Worm (Caenorhabditis elegans) whole organism, late embryonic: ENCODE data around the gene clec-60.

Experiments
- C38D4.7 ChIP-seq: fragments of 200-800 bp; sonication (Bioruptor generic); optimal IDR thresholded peaks from 2 replicates; lab custom pipeline; 2018; ENCODE audit warnings: mild to moderate bottlenecking, missing genetic modification characterization, moderate library complexity, missing compliant biosample characterization
- K02D7.2 ChIP-seq: sonication (generic microtip); optimal IDR thresholded peaks from 2 replicates; lab custom pipeline; 2017; ENCODE audit warnings: mild to moderate bottlenecking, missing genetic modification characterization, missing compliant biosample characterization
- K09A11.1 ChIP-seq: sonication (generic microtip); optimal IDR thresholded peaks from 2 replicates; lab custom pipeline; 2017; ENCODE audit warnings: antibody characterized with exemption, mild to moderate bottlenecking, missing genetic modification characterization, missing compliant biosample characterization; ENCODE audit not compliant: insufficient read depth
- T23F11.4 ChIP-seq: fragments of 200-800 bp; sonication (Bioruptor generic); optimal IDR thresholded peaks from 2 replicates; lab custom pipeline; 2018; ENCODE audit warnings: mild to moderate bottlenecking, missing genetic modification characterization, missing compliant biosample characterization
- ceh-18 ChIP-seq: sonication (generic microtip); optimal IDR thresholded peaks from 2 replicates; lab custom pipeline; 2016; ENCODE audit warnings: missing genetic modification characterization, missing compliant biosample characterization
- ceh-19 ChIP-seq: fragments of 200-800 bp; sonication (Bioruptor generic); optimal IDR thresholded peaks from 2 replicates; lab custom pipeline; 2018; ENCODE audit warnings: mild to moderate bottlenecking, missing genetic modification characterization, missing compliant biosample characterization
- ceh-22 ChIP-seq: sonication (generic microtip); optimal IDR thresholded peaks from 2 replicates; lab custom pipeline; 2017; ENCODE audit warnings: missing biosample characterization, missing genetic modification characterization
- ceh-24 ChIP-seq: sonication (generic microtip); optimal IDR thresholded peaks from 2 replicates; lab custom pipeline; 2016; ENCODE audit warnings: mild to moderate bottlenecking, missing genetic modification characterization, missing compliant biosample characterization
- ceh-48 ChIP-seq: sonication (generic microtip); optimal IDR thresholded peaks from 2 replicates; lab custom pipeline; 2016; ENCODE audit warnings: missing genetic modification characterization, inconsistent platforms, missing compliant biosample characterization
- dmd-4 ChIP-seq: sonication (generic microtip); optimal IDR thresholded peaks from 2 replicates; lab custom pipeline; 2016; ENCODE audit warnings: borderline replicate concordance, missing genetic modification characterization, missing compliant biosample characterization
- dve-1 ChIP-seq: sonication (generic microtip); optimal IDR thresholded peaks from 2 replicates; lab custom pipeline; 2017; ENCODE audit warnings: antibody characterized with exemption, mild to moderate bottlenecking, missing genetic modification characterization, missing compliant biosample characterization
- elt-2 ChIP-seq: sonication (generic microtip); optimal IDR thresholded peaks from 2 replicates; lab custom pipeline; 2016; ENCODE audit warnings: missing genetic modification reagents, missing genetic modification characterization, missing compliant biosample characterization
- ets-4 ChIP-seq: sonication (generic microtip); optimal IDR thresholded peaks from 2 replicates; lab custom pipeline; 2016; ENCODE audit warnings: missing genetic modification characterization, missing compliant biosample characterization
- fkh-10 ChIP-seq: fragments of 150-350 bp; optimal IDR thresholded peaks from 2 replicates; lab custom pipeline; 2014; ENCODE audit warnings: missing biosample characterization, missing genetic modification reagents, missing genetic modification characterization
- hlh-13 ChIP-seq: fragments of 200-800 bp; sonication (Bioruptor generic); optimal IDR thresholded peaks from 2 replicates; lab custom pipeline; 2018; ENCODE audit warnings: mild to moderate bottlenecking, missing genetic modification characterization, missing compliant biosample characterization
- hlh-15 ChIP-seq: sonication (generic microtip); optimal IDR thresholded peaks from 2 replicates; lab custom pipeline; 2016; ENCODE audit warnings: missing genetic modification characterization, missing compliant biosample characterization
- hlh-30 ChIP-seq: sonication (generic microtip); optimal IDR thresholded peaks from 2 replicates; lab custom pipeline; 2017; ENCODE audit warnings: antibody characterized with exemption, missing genetic modification characterization, missing compliant biosample characterization; ENCODE audit not compliant: insufficient read depth
- lim-6 ChIP-seq: sonication (generic microtip); optimal IDR thresholded peaks from 2 replicates; lab custom pipeline; 2016; ENCODE audit warnings: missing genetic modification characterization, missing compliant biosample characterization
- mec-3 ChIP-seq: sonication (generic microtip); optimal IDR thresholded peaks from 2 replicates; lab custom pipeline; 2016; ENCODE audit warnings: borderline replicate concordance, missing genetic modification characterization, missing compliant biosample characterization
- nfya-1 ChIP-seq: sonication (generic microtip); optimal IDR thresholded peaks from 2 replicates; lab custom pipeline; 2017; ENCODE audit warnings: missing genetic modification characterization, mild to moderate bottlenecking, missing compliant biosample characterization, antibody characterized with exemption, moderate library complexity
- nhr-11 ChIP-seq: fragments of 150-350 bp; optimal IDR thresholded peaks from 2 replicates; lab custom pipeline; 2014; ENCODE audit warnings: missing biosample characterization, missing genetic modification characterization
- pag-3 ChIP-seq: sonication (generic microtip); optimal IDR thresholded peaks from 2 replicates; lab custom pipeline; 2016; ENCODE audit warnings: missing compliant biosample characterization, missing genetic modification characterization, borderline replicate concordance
- pat-9 ChIP-seq: fragments of 200-800 bp; sonication (Bioruptor generic); optimal IDR thresholded peaks from 2 replicates; lab custom pipeline; 2018; ENCODE audit warnings: mild to moderate bottlenecking, missing genetic modification characterization, moderate library complexity, missing compliant biosample characterization
- pha-4 ChIP-seq: fragments of 150-350 bp; optimal IDR thresholded peaks from 2 replicates; lab custom pipeline; 2018; ENCODE audit warnings: missing biosample characterization, missing genetic modification reagents, missing genetic modification characterization
- pros-1 ChIP-seq: fragments of 150-350 bp; optimal IDR thresholded peaks from 2 replicates; lab custom pipeline; 2014; ENCODE audit warnings: missing biosample characterization, missing genetic modification reagents, missing genetic modification characterization
- ref-2 ChIP-seq: sonication (generic microtip); optimal IDR thresholded peaks from 2 replicates; lab custom pipeline; 2016; ENCODE audit warnings: missing genetic modification characterization, missing compliant biosample characterization
- rnt-1 ChIP-seq: sonication (generic microtip); optimal IDR thresholded peaks from 2 replicates; lab custom pipeline; 2016; ENCODE audit warnings: missing genetic modification characterization, missing compliant biosample characterization
- sox-2 ChIP-seq: fragments of 200-800 bp; sonication (Bioruptor generic); IDR thresholded peaks from 2 replicates; pipeline ENCODE4 v1.3.6; 2022; ENCODE audit warnings: missing genetic modification reagents, missing genetic modification characterization, missing compliant biosample characterization
- sox-4 ChIP-seq: sonication (generic microtip); optimal IDR thresholded peaks from 2 replicates; lab custom pipeline; 2017; ENCODE audit warnings: mild to moderate bottlenecking, missing genetic modification characterization, inconsistent platforms, missing compliant biosample characterization
- tbx-2 ChIP-seq: sonication (generic microtip); optimal IDR thresholded peaks from 2 replicates; lab custom pipeline; 2016; ENCODE audit warnings: missing genetic modification characterization, missing compliant biosample characterization
- unc-3 ChIP-seq, 2 experiments: fragments of 200-800 bp in 1 of 2; sonication (Bioruptor generic) in 1 of 2; sonication (generic microtip) in 1 of 2; conservative IDR thresholded peaks in 1 of 2; optimal IDR thresholded peaks in 1 of 2; 2 replicates each; pipeline versions ENCODE4 v1.3.6 to Lab custom; 2016 to 2022; ENCODE audit warnings: missing compliant biosample characterization in 2 of 2, missing genetic modification characterization in 2 of 2, missing genetic modification reagents in 1 of 2
- zip-5 ChIP-seq: sonication (generic microtip); optimal IDR thresholded peaks from 2 replicates; lab custom pipeline; 2016; ENCODE audit warnings: missing genetic modification characterization, missing compliant biosample characterization

Gene clec-60

ce11 chrII:10519017-10519416 is 37.3 kb upstream of the clec-60 start, which contains the start of gene F59B10.4:
Gene F59B10.4 (minus strand): TSS chrII:10519117.
- TF ChIP-seq ceh-19, result no peak
- no peak for TF ChIP-seq ceh-18 (tag; lab: Kevin White, UChicago)
- TF ChIP-seq K09A11.1 (tag; lab: Kevin White, UChicago), result no peak
- TF ChIP-seq tbx-2 (tag; lab: Kevin White, UChicago), result no peak
- TF ChIP-seq dve-1 (tag; lab: Kevin White, UChicago), result no peak
- no peak for TF ChIP-seq lim-6 (tag; lab: Kevin White, UChicago)

- TF ChIP-seq ceh-24 (tag; lab: Kevin White, UChicago), result no peak
- TF ChIP-seq, all 69 proteins: peak for 0
Measured at ce11 chrII:10516375-10516774, 34.7 kb upstream of the clec-60 start.

- TF ChIP-seq lim-6 (tag; lab: Kevin White, UChicago) (no peak), hlh-15 (tag; lab: Kevin White, UChicago) (no peak), rnt-1 (no peak), tbx-2 (tag; lab: Kevin White, UChicago) (no peak), pag-3 (tag; lab: Kevin White, UChicago) (no peak), elt-2 (no peak), sox-2 (GFP tag; lab: Robert Waterston, UW) (no peak), ceh-48 (tag; lab: Kevin White, UChicago) (no peak), mec-3 (tag; lab: Kevin White, UChicago) (no peak), C38D4.7 (no peak), ceh-22 (tag; lab: Kevin White, UChicago) (no peak), ceh-18 (tag; lab: Kevin White, UChicago) (no peak), sox-4 (tag; lab: Kevin White, UChicago) (no peak), unc-3 (GFP tag; conservative IDR thresholded peaks at IDR 0.05; lab: Robert Waterston, UW) (no peak), unc-3 (tag; optimal IDR thresholded peaks at IDR 0.05; lab: Kevin White, UChicago) (no peak), hlh-13 (no peak), K02D7.2 (no peak), ets-4 (tag; lab: Kevin White, UChicago) (no peak), zip-5 (tag; lab: Kevin White, UChicago) (no peak)
- TF ChIP-seq, all 69 proteins: peak for 0
Measured at ce11 chrII:10515422-10515821, 33.7 kb upstream of the clec-60 start.

- TF ChIP-seq T23F11.4 (GFP tag; lab: Kevin White, UChicago) (no peak), nhr-11 (tag; lab: Kevin White, UChicago) (no peak), hlh-13 (no peak), ceh-24 (tag; lab: Kevin White, UChicago) (no peak), nfya-1 (tag; lab: Kevin White, UChicago) (no peak), pros-1 (no peak), hlh-30 (no peak)
Measured at ce11 chrII:10513377-10513776, 31.7 kb upstream of the clec-60 start.

- TF ChIP-seq K02D7.2, result no peak
- no peak for TF ChIP-seq nhr-11 (tag; lab: Kevin White, UChicago)
- no peak for TF ChIP-seq pat-9 (tag; lab: Kevin White, UChicago)
- TF ChIP-seq, all 69 proteins: peak for 0
Measured at ce11 chrII:10510242-10510641, 28.6 kb upstream of the clec-60 start, which contains the start of gene F59B10.3. Gene F59B10.3 (plus strand): TSS chrII:10510542.

ce11 chrII:10509746-10510145 is 28.1 kb upstream of the clec-60 start, which contains the start of gene F59B10.2:
Gene F59B10.2 (minus strand): TSS chrII:10509846.
- TF ChIP-seq pha-4, result no peak
- no peak for TF ChIP-seq fkh-10 (GFP tag; lab: Kevin White, UChicago)
- no peak for TF ChIP-seq hlh-13
- no peak for TF ChIP-seq dmd-4
- no peak for TF ChIP-seq ref-2 (tag; lab: Kevin White, UChicago)
- no peak for TF ChIP-seq sox-2 (GFP tag; lab: Robert Waterston, UW)
